Fruit fly (Drosophila melanogaster): ENCODE measurements around the gene Wdr82.

Wdr82 gene

dm6 chr2L:8327783-8328327 is 46.4 kb upstream of the Wdr82 start (continued):
- TF ChIP-seq CG12942 (GFP tag; optimal IDR thresholded peaks at IDR 0.05) = no peak
- no peak for TF ChIP-seq sens-2 (GFP tag; IDR thresholded peaks at IDR 0.05)
- no peak for TF ChIP-seq fu2 (GFP tag; optimal IDR thresholded peaks at IDR 0.05)
- TF ChIP-seq Nf-YC (tag; optimal IDR thresholded peaks at IDR 0.05) = no peak

- no peak for TF ChIP-seq CG9215 (GFP tag; IDR thresholded peaks at IDR 0.05)
- peak; percentile 93 for TF ChIP-seq chinmo (GFP tag; IDR thresholded peaks at IDR 0.05; ENCODE audit: partially characterized antibody)
- peak; percentile 72 for TF ChIP-seq CG34376 (GFP tag; optimal IDR thresholded peaks at IDR 0.05)
- TF ChIP-seq CG13287 (GFP tag; IDR thresholded peaks at IDR 0.05; ENCODE audit: partially characterized antibody) = peak; percentile 24; the same call in 1 of the 2 replicates
- peak; percentile 13 for TF ChIP-seq Med (GFP tag)
- TF ChIP-seq gem (tag; optimal IDR thresholded peaks at IDR 0.05) = peak; percentile 51
- TF ChIP-seq eve (GFP tag; optimal IDR thresholded peaks at IDR 0.05) = no peak
- TF ChIP-seq Deaf1 (tag; optimal IDR thresholded peaks at IDR 0.05) = peak; percentile 56
- TF ChIP-seq Trl (optimal IDR thresholded peaks at IDR 0.05) = peak; percentile 34 to 47
- TF ChIP-seq Trl (GFP tag; optimal IDR thresholded peaks at IDR 0.05) = no peak
These were observed 45.6 kb upstream of the Wdr82 start for dm6 chr2L:8328526-8329097.

dm6 chr2L:8333185-8333584 is 41.1 kb upstream of the Wdr82 start:
- TF ChIP-seq cwo (GFP tag; optimal IDR thresholded peaks at IDR 0.05) (peak; percentile 12), ranshi (GFP tag; IDR thresholded peaks at IDR 0.05) (no peak), CG10654 (GFP tag; optimal IDR thresholded peaks at IDR 0.05) (no peak), CG3281 (GFP tag; optimal IDR thresholded peaks at IDR 0.05) (peak; percentile 20), Hmx (GFP tag; optimal IDR thresholded peaks at IDR 0.05) (no peak), CG14014 (GFP tag; IDR thresholded peaks at IDR 0.05) (peak; percentile 29; the same call in 1 of the 2 replicates), CoRest (tag; optimal IDR thresholded peaks at IDR 0.05) (peak; percentile 20), CG10543 (GFP tag; optimal IDR thresholded peaks at IDR 0.05) (no peak), Fer3 (tag; optimal IDR thresholded peaks at IDR 0.05) (peak; percentile 15), CG7556 (GFP tag; optimal IDR thresholded peaks at IDR 0.05) (peak; percentile 29), CG33557 (GFP tag; optimal IDR thresholded peaks at IDR 0.05) (no peak), CG12659 (GFP tag; optimal IDR thresholded peaks at IDR 0.05) (peak; percentile 6), salm (tag; optimal IDR thresholded peaks at IDR 0.05) (no peak), CG3847 (GFP tag; IDR thresholded peaks at IDR 0.05) (no peak), grau (tag; optimal IDR thresholded peaks at IDR 0.05) (peak; percentile 8), phol (tag; optimal IDR thresholded peaks at IDR 0.05) (peak; percentile 4), CG2678 (tag; optimal IDR thresholded peaks at IDR 0.05) (peak; percentile 62), vvl (GFP tag; IDR thresholded peaks at IDR 0.05) (no peak), CG18599 (GFP tag; optimal IDR thresholded peaks at IDR 0.05) (peak; percentile 58), dmrt99B (tag; optimal IDR thresholded peaks at IDR 0.05) (peak; percentile 33), scrt (GFP tag; optimal IDR thresholded peaks at IDR 0.05) (peak; percentile 18), CG7839 (tag; optimal IDR thresholded peaks at IDR 0.05) (peak; percentile 32), gem (tag; optimal IDR thresholded peaks at IDR 0.05) (peak; percentile 19), Hr51 (GFP tag; optimal IDR thresholded peaks at IDR 0.05) (peak in 1 of 2 experiments; percentile 30), slbo (GFP tag; IDR thresholded peaks at IDR 0.05) (peak; percentile 31; the same call in 1 of the 2 replicates), Antp (GFP tag; optimal IDR thresholded peaks at IDR 0.05) (no peak), CG9727 (GFP tag; optimal IDR thresholded peaks at IDR 0.05) (peak; percentile 11), Atf6 (GFP tag; IDR thresholded peaks at IDR 0.05) (peak; percentile 31; the same call in 1 of the 2 replicates), Fer1 (GFP tag; optimal IDR thresholded peaks at IDR 0.05) (peak; percentile 40), Abd-B (GFP tag; optimal IDR thresholded peaks at IDR 0.05) (peak; percentile 5), lab (GFP tag; optimal IDR thresholded peaks at IDR 0.05) (peak; percentile 26), Meics (GFP tag; optimal IDR thresholded peaks at IDR 0.05) (peak; percentile 54), CG11504 (tag; optimal IDR thresholded peaks at IDR 0.05) (peak; percentile 51)

Measured in whole organism, embryonic.